Worm (Caenorhabditis elegans) whole organism, mixed stage, embryonic: Measurements from ENCODE around the gene pros-1.

Experiments
- M03D4.4 ChIP-seq: sonication (generic microtip); optimal IDR thresholded peaks from 2 replicates; lab custom pipeline; 2017; ENCODE audit warnings: mild to moderate bottlenecking, missing genetic modification characterization, missing compliant biosample characterization
- bed-3 ChIP-seq: fragments of 200-800 bp; sonication (Bioruptor generic); optimal IDR thresholded peaks from 3 replicates; lab custom pipeline; 2018; ENCODE audit warnings: mild to moderate bottlenecking, missing genetic modification characterization, moderate library complexity, missing compliant biosample characterization
- blmp-1 ChIP-seq: fragments of 150-350 bp; optimal IDR thresholded peaks from 2 replicates; lab custom pipeline; 2014; ENCODE audit warnings: missing biosample characterization, missing genetic modification characterization
- ceh-39 ChIP-seq: fragments of 150-350 bp; optimal IDR thresholded peaks from 2 replicates; lab custom pipeline; 2014; ENCODE audit warnings: missing biosample characterization, missing genetic modification characterization
- ceh-43 ChIP-seq: fragments of 200-800 bp; sonication (Bioruptor generic); optimal IDR thresholded peaks from 2 replicates; lab custom pipeline; 2018; ENCODE audit warnings: mild to moderate bottlenecking, missing genetic modification characterization, moderate library complexity, missing compliant biosample characterization
- ceh-83 ChIP-seq: fragments of 200-800 bp; sonication (Bioruptor generic); optimal IDR thresholded peaks from 2 replicates; lab custom pipeline; 2018; ENCODE audit warnings: mild to moderate bottlenecking, missing genetic modification characterization, missing compliant biosample characterization
- ces-1 ChIP-seq: fragments of 150-350 bp; optimal IDR thresholded peaks from 2 replicates; lab custom pipeline; 2014; ENCODE audit warnings: missing biosample characterization, missing genetic modification reagents, missing genetic modification characterization
- elt-1 ChIP-seq: sonication (generic microtip); optimal IDR thresholded peaks from 2 replicates; lab custom pipeline; 2017; ENCODE audit warnings: missing genetic modification characterization, mild to moderate bottlenecking, missing compliant biosample characterization, antibody characterized with exemption, moderate library complexity, borderline replicate concordance; ENCODE audit not compliant: insufficient read depth
- elt-3 ChIP-seq: fragments of 150-350 bp; optimal IDR thresholded peaks from 2 replicates; lab custom pipeline; 2014; ENCODE audit warnings: missing biosample characterization, missing genetic modification characterization
- flh-1 ChIP-seq: fragments of 200-800 bp; sonication (Bioruptor generic); optimal IDR thresholded peaks from 2 replicates; lab custom pipeline; 2018; ENCODE audit warnings: mild to moderate bottlenecking, missing genetic modification characterization, moderate library complexity, missing compliant biosample characterization
- ham-2 ChIP-seq: fragments of 200-800 bp; sonication (Bioruptor generic); optimal IDR thresholded peaks from 2 replicates; lab custom pipeline; 2018; ENCODE audit warnings: mild to moderate bottlenecking, missing genetic modification characterization, missing compliant biosample characterization
- hlh-1 ChIP-seq: fragments of 150-350 bp; optimal IDR thresholded peaks from 2 replicates; lab custom pipeline; 2014; ENCODE audit warnings: missing biosample characterization, missing genetic modification reagents, missing genetic modification characterization
- lsy-2 ChIP-seq: fragments of 150-350 bp; optimal IDR thresholded peaks from 2 replicates; lab custom pipeline; 2014; ENCODE audit warnings: missing biosample characterization, missing genetic modification characterization
- mab-5 ChIP-seq: fragments of 150-350 bp; optimal IDR thresholded peaks from 2 replicates; lab custom pipeline; 2014; ENCODE audit warnings: missing biosample characterization, missing genetic modification characterization
- mep-1 ChIP-seq: fragments of 150-350 bp; optimal IDR thresholded peaks from 2 replicates; lab custom pipeline; 2017; ENCODE audit warnings: missing biosample characterization, missing genetic modification reagents, missing genetic modification characterization, inconsistent platforms
- mls-2 ChIP-seq: sonication (generic microtip); optimal IDR thresholded peaks from 2 replicates; lab custom pipeline; 2016; ENCODE audit warnings: mild to moderate bottlenecking, missing genetic modification characterization, moderate library complexity, missing compliant biosample characterization
- nhr-12 ChIP-seq: fragments of 150-350 bp; optimal IDR thresholded peaks from 2 replicates; lab custom pipeline; 2014; ENCODE audit warnings: missing biosample characterization, missing genetic modification characterization
- nhr-2 ChIP-seq: fragments of 150-350 bp; optimal IDR thresholded peaks from 2 replicates; lab custom pipeline; 2014; ENCODE audit warnings: missing biosample characterization, missing genetic modification characterization
- nhr-237 ChIP-seq: fragments of 150-350 bp; optimal IDR thresholded peaks from 2 replicates; lab custom pipeline; 2014; ENCODE audit warnings: missing biosample characterization, missing genetic modification characterization
- nhr-28 ChIP-seq: fragments of 150-350 bp; optimal IDR thresholded peaks from 2 replicates; lab custom pipeline; 2014; ENCODE audit warnings: missing biosample characterization, missing genetic modification characterization
- nhr-76 ChIP-seq: sonication (generic microtip); optimal IDR thresholded peaks from 2 replicates; lab custom pipeline; 2017; ENCODE audit warnings: missing biosample characterization, missing genetic modification characterization
- pha-4 ChIP-seq: fragments of 150-350 bp; optimal IDR thresholded peaks from 2 replicates; lab custom pipeline; 2018; ENCODE audit warnings: missing biosample characterization, missing genetic modification reagents, missing genetic modification characterization
- sem-2 ChIP-seq: fragments of 200-800 bp; sonication (Bioruptor generic); optimal IDR thresholded peaks from 2 replicates; lab custom pipeline; 2018; ENCODE audit warnings: mild to moderate bottlenecking, missing genetic modification characterization, missing compliant biosample characterization
- snpc-4 ChIP-seq: fragments of 150-350 bp; optimal IDR thresholded peaks from 2 replicates; lab custom pipeline; 2014; ENCODE audit warnings: missing biosample characterization, missing genetic modification characterization
- sptf-1 ChIP-seq: sonication (generic microtip); optimal IDR thresholded peaks from 2 replicates; lab custom pipeline; 2017; ENCODE audit warnings: mild to moderate bottlenecking, missing genetic modification characterization, moderate library complexity, missing compliant biosample characterization
- tbx-8 ChIP-seq: fragments of 200-800 bp; sonication (Bioruptor generic); optimal IDR thresholded peaks from 2 replicates; lab custom pipeline; 2018; ENCODE audit warnings: mild to moderate bottlenecking, missing genetic modification characterization, moderate library complexity, missing compliant biosample characterization
- unc-120 ChIP-seq: sonication (generic microtip); optimal IDR thresholded peaks from 2 replicates; lab custom pipeline; 2017; ENCODE audit warnings: missing genetic modification characterization, missing compliant biosample characterization; ENCODE audit not compliant: poor library complexity, severe bottlenecking
- unc-39 ChIP-seq: fragments of 150-350 bp; optimal IDR thresholded peaks from 2 replicates; lab custom pipeline; 2014; ENCODE audit warnings: missing biosample characterization, missing genetic modification characterization
- unc-62 ChIP-seq: fragments of 150-350 bp; optimal IDR thresholded peaks from 2 replicates; lab custom pipeline; 2014; ENCODE audit warnings: missing biosample characterization, missing genetic modification reagents, missing genetic modification characterization
- zip-8 ChIP-seq: fragments of 150-350 bp; optimal IDR thresholded peaks from 2 replicates; lab custom pipeline; 2014; ENCODE audit warnings: missing biosample characterization, missing genetic modification characterization
- ztf-11 ChIP-seq: fragments of 150-350 bp; optimal IDR thresholded peaks from 2 replicates; lab custom pipeline; 2014; ENCODE audit warnings: missing biosample characterization, missing genetic modification characterization

Gene pros-1

ce11 chrIII:8029487-8029886, 37.6 kb upstream of the pros-1 start, which contains the start of gene F44B9.8:
F44B9.8 (minus strand) TSS chrIII:8029649.
- TF ChIP-seq nhr-237 (tag; lab: Kevin White, UChicago) (peak; percentile 31), ceh-43 (GFP tag; lab: Kevin White, UChicago) (no peak), ham-2 (GFP tag; lab: Kevin White, UChicago) (no peak), elt-3 (no peak), lsy-2 (peak; percentile 39), sptf-1 (tag; lab: Kevin White, UChicago) (no peak), unc-39 (tag; lab: Kevin White, UChicago) (no peak), pha-4 (tag; lab: Kevin White, UChicago) (peak; percentile 17)
- TF ChIP-seq, all 35 proteins: peak for 3

- TF ChIP-seq unc-62 (no peak), nhr-237 (tag; lab: Kevin White, UChicago) (no peak), lsy-2 (no peak), ceh-43 (GFP tag; lab: Kevin White, UChicago) (no peak)
Measured at ce11 chrIII:8030963-8031362, 36.1 kb upstream of the pros-1 start, which contains the start of gene F44B9.9. F44B9.9 (minus strand) TSS chrIII:8031063.

- TF ChIP-seq pha-4 (tag; lab: Kevin White, UChicago) (no peak), snpc-4 (tag; lab: Kevin White, UChicago) (no peak), unc-120 (no peak), ztf-11 (tag; lab: Kevin White, UChicago) (no peak), nhr-76 (tag; lab: Kevin White, UChicago) (no peak), ceh-83 (GFP tag; lab: Kevin White, UChicago) (no peak), unc-62 (no peak), nhr-2 (tag; lab: Kevin White, UChicago) (no peak), nhr-28 (tag; lab: Kevin White, UChicago) (no peak), hlh-1 (tag; lab: Kevin White, UChicago) (no peak), ceh-43 (GFP tag; lab: Kevin White, UChicago) (no peak), lsy-2 (no peak), ham-2 (GFP tag; lab: Kevin White, UChicago) (no peak), bed-3 (GFP tag; lab: Kevin White, UChicago) (no peak), elt-1 (tag; lab: Kevin White, UChicago) (no peak), tbx-8 (GFP tag; lab: Kevin White, UChicago) (no peak), zip-8 (tag; lab: Kevin White, UChicago) (no peak), elt-3 (no peak)
Measured at ce11 chrIII:8033534-8033933, 33.6 kb upstream of the pros-1 start, which contains the start of gene F44B9.10. F44B9.10 (minus strand) TSS chrIII:8033634.

ce11 chrIII:8036050-8036449, 31.0 kb upstream of the pros-1 start:
- TF ChIP-seq unc-120, result no peak
- no peak for TF ChIP-seq elt-1 (tag; lab: Kevin White, UChicago)
- no peak for TF ChIP-seq hlh-1 (tag; lab: Kevin White, UChicago)
- TF ChIP-seq flh-1 (GFP tag; lab: Kevin White, UChicago), result no peak
- no peak for TF ChIP-seq ceh-83 (GFP tag; lab: Kevin White, UChicago)
- TF ChIP-seq nhr-237 (tag; lab: Kevin White, UChicago), result no peak
- TF ChIP-seq unc-62, result no peak
- TF ChIP-seq tbx-8 (GFP tag; lab: Kevin White, UChicago), result no peak
- TF ChIP-seq blmp-1 (tag; lab: Kevin White, UChicago), result no peak
- no peak for TF ChIP-seq sem-2 (GFP tag; lab: Kevin White, UChicago)
- no peak for TF ChIP-seq mls-2 (tag; lab: Kevin White, UChicago)

ce11 chrIII:8036497-8036896, 30.6 kb upstream of the pros-1 start:
- TF ChIP-seq mls-2 (tag; lab: Kevin White, UChicago) (no peak), unc-120 (no peak), zip-8 (tag; lab: Kevin White, UChicago) (no peak)

- TF ChIP-seq nhr-28 (tag; lab: Kevin White, UChicago) (no peak), flh-1 (GFP tag; lab: Kevin White, UChicago) (no peak), hlh-1 (tag; lab: Kevin White, UChicago) (no peak), pha-4 (tag; lab: Kevin White, UChicago) (no peak), zip-8 (tag; lab: Kevin White, UChicago) (no peak), elt-3 (no peak), ceh-43 (GFP tag; lab: Kevin White, UChicago) (no peak), nhr-237 (tag; lab: Kevin White, UChicago) (no peak), M03D4.4 (tag; lab: Kevin White, UChicago) (no peak), nhr-12 (tag; lab: Kevin White, UChicago) (no peak), snpc-4 (tag; lab: Kevin White, UChicago) (no peak), ceh-83 (GFP tag; lab: Kevin White, UChicago) (no peak), unc-39 (tag; lab: Kevin White, UChicago) (no peak), ceh-39 (tag; lab: Kevin White, UChicago) (no peak), mep-1 (tag; lab: Kevin White, UChicago) (no peak), ces-1 (GFP tag; lab: Kevin White, UChicago) (no peak), unc-62 (no peak), mab-5 (no peak), ztf-11 (tag; lab: Kevin White, UChicago) (no peak), nhr-76 (tag; lab: Kevin White, UChicago) (no peak)
Measured at ce11 chrIII:8037941-8038340, 29.1 kb upstream of the pros-1 start, which contains the start of gene dpf-6. dpf-6 (plus strand) TSS chrIII:8038241.
